Fruit fly (Drosophila melanogaster): Measurements from ENCODE around the gene rk.

dm6 chr2L:14007801-14008200, 6.8 kb upstream of the rk start, which contains the start of gene CG42692:
- TF ChIP-seq ey (GFP tag; optimal IDR thresholded peaks at IDR 0.05) (no peak), Mio (GFP tag; optimal IDR thresholded peaks at IDR 0.05) (no peak), tai (GFP tag; optimal IDR thresholded peaks at IDR 0.05) (no peak), Hr78 (GFP tag; optimal IDR thresholded peaks at IDR 0.05) (no peak), Abd-B (GFP tag; optimal IDR thresholded peaks at IDR 0.05) (no peak), HLH106 (tag; optimal IDR thresholded peaks at IDR 0.05) (no peak), usp (GFP tag; optimal IDR thresholded peaks at IDR 0.05) (no peak), brk (GFP tag; optimal IDR thresholded peaks at IDR 0.05) (no peak), N (GFP tag; optimal IDR thresholded peaks at IDR 0.05) (no peak)

Measured in whole organism, wandering third instar larva.